Worm (Caenorhabditis elegans) whole organism, L3 larva: ENCODE measurements around the gene C27D6.12.

Experiments used
- ceh-82 ChIP-seq: fragments of 150-350 bp; optimal IDR thresholded peaks from 2 replicates; lab custom pipeline; 2014; ENCODE audit warnings: missing biosample characterization, missing genetic modification characterization
- egl-5 ChIP-seq: fragments of 150-350 bp; optimal IDR thresholded peaks from 2 replicates; lab custom pipeline; 2017; ENCODE audit warnings: missing biosample characterization, missing genetic modification reagents, missing genetic modification characterization, inconsistent platforms
- elt-2 ChIP-seq: sonication (generic microtip); optimal IDR thresholded peaks from 2 replicates; lab custom pipeline; 2016; ENCODE audit warnings: missing genetic modification reagents, mild to moderate bottlenecking, missing genetic modification characterization, missing compliant biosample characterization

DNA sequence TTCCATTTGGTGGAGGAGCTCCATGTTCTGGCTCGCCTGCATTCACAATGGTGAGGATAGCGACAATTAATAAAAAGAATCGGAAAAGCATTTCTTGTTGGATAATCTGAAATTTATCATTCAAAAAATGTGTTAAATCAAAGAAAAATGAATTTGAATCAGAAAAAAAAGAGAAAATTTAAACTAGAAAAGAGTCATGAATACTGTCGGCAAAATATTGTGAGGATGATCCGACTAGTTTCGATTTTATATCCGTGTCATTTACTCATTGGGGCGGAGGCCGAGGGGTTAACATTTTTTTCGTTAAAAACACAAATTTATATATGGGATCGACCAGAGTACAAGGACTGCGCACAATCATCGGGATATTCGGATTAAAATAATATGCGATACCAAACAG, at the start of gene C27D6.12:
- no peak for TF ChIP-seq elt-2 (tag; lab: Kevin White, UChicago)
- no peak for TF ChIP-seq egl-5 (tag; lab: Kevin White, UChicago)
- TF ChIP-seq ceh-82 (tag; lab: Kevin White, UChicago): no peak
